Fruit fly (Drosophila melanogaster) whole organism, adult: ENCODE results near the gene CG7519.

ENCODE experiments used
- CG11617 ChIP-seq: fragments of 200-800 bp; sonication (Bioruptor generic); optimal IDR thresholded peaks from 2 replicates; lab custom pipeline; 2017; ENCODE audit warnings: mild to moderate bottlenecking, missing biosample characterization, missing genetic modification reagents, missing genetic modification characterization
- CG12768 ChIP-seq: fragments of 200-800 bp; sonication (Bioruptor generic); optimal IDR thresholded peaks from 2 replicates; lab custom pipeline; 2017; ENCODE audit warnings: missing biosample characterization, missing genetic modification characterization, mild to moderate bottlenecking, moderate library complexity, missing genetic modification reagents
- CG14711 ChIP-seq: fragments of 200-800 bp; sonication (Bioruptor generic); optimal IDR thresholded peaks from 2 replicates; lab custom pipeline; 2018; ENCODE audit warnings: missing biosample characterization, mild to moderate bottlenecking, missing genetic modification characterization, moderate library complexity
- CG1620 ChIP-seq: fragments of 200-800 bp; sonication (Bioruptor generic); optimal IDR thresholded peaks from 2 replicates; lab custom pipeline; 2016; ENCODE audit warnings: missing biosample characterization, missing genetic modification characterization
- CG33017 ChIP-seq: fragments of 200-800 bp; sonication (Bioruptor generic); optimal IDR thresholded peaks from 2 replicates; lab custom pipeline; 2018; ENCODE audit warnings: missing biosample characterization, mild to moderate bottlenecking, missing genetic modification characterization, moderate library complexity
- CG5204 ChIP-seq: fragments of 200-800 bp; sonication (Bioruptor generic); optimal IDR thresholded peaks from 2 replicates; lab custom pipeline; 2016; ENCODE audit warnings: missing biosample characterization, missing genetic modification characterization
- CG7045 ChIP-seq: fragments of 200-800 bp; sonication (Bioruptor generic); optimal IDR thresholded peaks from 2 replicates; lab custom pipeline; 2017; ENCODE audit warnings: missing biosample characterization, mild to moderate bottlenecking, missing genetic modification characterization
- CG7101 ChIP-seq: fragments of 200-800 bp; sonication (Bioruptor generic); optimal IDR thresholded peaks from 2 replicates; lab custom pipeline; 2018; ENCODE audit warnings: missing biosample characterization, mild to moderate bottlenecking, missing genetic modification characterization, moderate library complexity
- Clk ChIP-seq: fragments of 200-800 bp; sonication (Bioruptor generic); optimal IDR thresholded peaks from 2 replicates; lab custom pipeline; 2017; ENCODE audit warnings: missing biosample characterization, missing genetic modification characterization
- Crg-1 ChIP-seq: fragments of 200-800 bp; sonication (Bioruptor generic); optimal IDR thresholded peaks from 2 replicates; lab custom pipeline; 2016; ENCODE audit warnings: missing biosample characterization, missing genetic modification characterization
- Hr96 ChIP-seq: fragments of 200-800 bp; sonication (Bioruptor generic); optimal IDR thresholded peaks from 2 replicates; lab custom pipeline; 2016; ENCODE audit warnings: missing biosample characterization, missing genetic modification characterization
- Mnt ChIP-seq: fragments of 200-800 bp; sonication (Bioruptor generic); optimal IDR thresholded peaks from 2 replicates; lab custom pipeline; 2016; ENCODE audit warnings: missing biosample characterization, mild to moderate bottlenecking, missing genetic modification characterization
- bab1 ChIP-seq: fragments of 200-800 bp; sonication (Bioruptor generic); optimal IDR thresholded peaks from 3 replicates; lab custom pipeline; 2019; ENCODE audit warnings: missing biosample characterization, mild to moderate bottlenecking, missing genetic modification characterization, moderate library complexity
- cic ChIP-seq: fragments of 200-800 bp; sonication (Bioruptor generic); optimal IDR thresholded peaks from 2 replicates; lab custom pipeline; 2017; ENCODE audit warnings: missing biosample characterization, mild to moderate bottlenecking, missing genetic modification characterization, moderate library complexity
- cnc ChIP-seq, 2 experiments: fragments of >200 bp; optimal IDR thresholded peaks; 2 replicates each; lab custom pipeline; 2017
- kay ChIP-seq: fragments of 200-800 bp; sonication (Bioruptor generic); peaks from one replicate; lab custom pipeline; 2016; ENCODE audit warnings: missing biosample characterization, missing genetic modification characterization, borderline replicate concordance
- ovo ChIP-seq: fragments of 200-800 bp; sonication (Bioruptor generic); optimal IDR thresholded peaks from 2 replicates; lab custom pipeline; 2016; ENCODE audit warnings: missing biosample characterization, missing genetic modification characterization
- pad ChIP-seq: fragments of 200-800 bp; sonication (Bioruptor generic); optimal IDR thresholded peaks from 3 replicates; lab custom pipeline; 2017; ENCODE audit warnings: missing biosample characterization, missing genetic modification characterization, mild to moderate bottlenecking, moderate library complexity, missing genetic modification reagents
- tj ChIP-seq: fragments of 200-800 bp; sonication (Bioruptor generic); optimal IDR thresholded peaks from 3 replicates; lab custom pipeline; 2017; ENCODE audit warnings: missing biosample characterization, mild to moderate bottlenecking, missing genetic modification characterization, moderate library complexity
- toe ChIP-seq: fragments of 200-800 bp; sonication (Bioruptor generic); optimal IDR thresholded peaks from 2 replicates; lab custom pipeline; 2016; ENCODE audit warnings: missing biosample characterization, missing genetic modification characterization

CG7519 gene

dm6 chr3L:21476429-21477006 is 16.4 kb upstream of the CG7519 start, which contains the start of gene croc:
Gene croc, minus strand, starts transcription at chr3L:21476479.
- TF ChIP-seq CG5204 (GFP tag; lab: Kevin White, UChicago) (no peak), pad (GFP tag; lab: Kevin White, UChicago) (no peak), cic (no peak), kay (GFP tag; lab: Kevin White, UChicago) (no peak), CG1620 (no peak)

dm6 chr3L:21477866-21478265 is 15.0 kb upstream of the CG7519 start:
- no peak for TF ChIP-seq CG11617 (GFP tag; lab: Kevin White, UChicago)
- peak; percentile 72 for TF ChIP-seq kay (GFP tag; lab: Kevin White, UChicago)

dm6 chr3L:21479636-21480035 is 13.2 kb upstream of the CG7519 start:
- TF ChIP-seq Clk (GFP tag; lab: Kevin White, UChicago), result no peak
- no peak for TF ChIP-seq CG1620
- TF ChIP-seq CG12768 (GFP tag; lab: Kevin White, UChicago), result no peak
- peak; percentile 20 for TF ChIP-seq CG7101 (tag; lab: Kevin White, UChicago)
- TF ChIP-seq bab1, result no peak
- no peak for TF ChIP-seq ovo
- TF ChIP-seq tj (GFP tag; lab: Kevin White, UChicago), result no peak
- no peak for TF ChIP-seq CG14711
- TF ChIP-seq Mnt (GFP tag; lab: Kevin White, UChicago), result no peak
- peak; percentile 7 for TF ChIP-seq CG11617 (GFP tag; lab: Kevin White, UChicago)
- no peak for TF ChIP-seq kay (GFP tag; lab: Kevin White, UChicago)
- no peak for TF ChIP-seq CG5204 (GFP tag; lab: Kevin White, UChicago)
- TF ChIP-seq cnc (optimal IDR thresholded peaks at IDR 0.05; lab: Kevin White, UChicago), result no peak
- TF ChIP-seq Hr96 (GFP tag; lab: Kevin White, UChicago), result peak; percentile 21
- peak; percentile 19 for TF ChIP-seq toe (GFP tag; lab: Kevin White, UChicago)
- no peak for TF ChIP-seq CG33017 (tag; lab: Kevin White, UChicago)
- peak; percentile 57 for TF ChIP-seq CG7045 (GFP tag; lab: Kevin White, UChicago)
- peak; percentile 22 for TF ChIP-seq pad (GFP tag; lab: Kevin White, UChicago)
- TF ChIP-seq cic, result no peak
- TF ChIP-seq Crg-1 (GFP tag; lab: Kevin White, UChicago), result no peak

dm6 chr3L:21482100-21482499 is 10.8 kb upstream of the CG7519 start:
- no peak for TF ChIP-seq cic
- TF ChIP-seq toe (GFP tag; lab: Kevin White, UChicago), result no peak
- TF ChIP-seq CG7045 (GFP tag; lab: Kevin White, UChicago), result no peak
- TF ChIP-seq Mnt (GFP tag; lab: Kevin White, UChicago), result no peak
- no peak for TF ChIP-seq CG14711
- TF ChIP-seq CG5204 (GFP tag; lab: Kevin White, UChicago), result no peak
- no peak for TF ChIP-seq bab1
- TF ChIP-seq CG12768 (GFP tag; lab: Kevin White, UChicago), result no peak
- no peak for TF ChIP-seq pad (GFP tag; lab: Kevin White, UChicago)
- no peak for TF ChIP-seq ovo
- no peak for TF ChIP-seq CG33017 (tag; lab: Kevin White, UChicago)
- no peak for TF ChIP-seq CG11617 (GFP tag; lab: Kevin White, UChicago)

- TF ChIP-seq tj (GFP tag; lab: Kevin White, UChicago), result no peak
- no peak for TF ChIP-seq pad (GFP tag; lab: Kevin White, UChicago)
- TF ChIP-seq Crg-1 (GFP tag; lab: Kevin White, UChicago), result no peak
- no peak for TF ChIP-seq CG12768 (GFP tag; lab: Kevin White, UChicago)
- TF ChIP-seq toe (GFP tag; lab: Kevin White, UChicago), result peak; percentile 15
- TF ChIP-seq Mnt (GFP tag; lab: Kevin White, UChicago), result no peak
- no peak for TF ChIP-seq CG11617 (GFP tag; lab: Kevin White, UChicago)
- no peak for TF ChIP-seq cnc (optimal IDR thresholded peaks at IDR 0.05; lab: Kevin White, UChicago)
- TF ChIP-seq kay (GFP tag; lab: Kevin White, UChicago), result peak; percentile 32
- no peak for TF ChIP-seq CG5204 (GFP tag; lab: Kevin White, UChicago)
- no peak for TF ChIP-seq CG14711
- no peak for TF ChIP-seq cic
- no peak for TF ChIP-seq Clk (GFP tag; lab: Kevin White, UChicago)
- no peak for TF ChIP-seq CG33017 (tag; lab: Kevin White, UChicago)
- TF ChIP-seq CG7045 (GFP tag; lab: Kevin White, UChicago), result no peak
- TF ChIP-seq bab1, result peak; percentile 70
- TF ChIP-seq ovo, result no peak
- no peak for TF ChIP-seq CG1620
- no peak for TF ChIP-seq CG7101 (tag; lab: Kevin White, UChicago)
- no peak for TF ChIP-seq Hr96 (GFP tag; lab: Kevin White, UChicago)
These were observed 9.0 kb upstream of the CG7519 start for dm6 chr3L:21483837-21484236.

dm6 chr3L:21485371-21485770 is 7.5 kb upstream of the CG7519 start:
- peak; percentile 4 for TF ChIP-seq kay (GFP tag; lab: Kevin White, UChicago)

- TF ChIP-seq kay (GFP tag; lab: Kevin White, UChicago), result peak; percentile 28
- TF ChIP-seq CG1620, result no peak
These were observed 2.4 kb upstream of the CG7519 start, which contains the start of gene Neu2 for dm6 chr3L:21490486-21490885. Gene Neu2, minus strand, starts transcription at chr3L:21490586.
